Worm (Caenorhabditis elegans): ENCODE data around the gene srx-7.

ce11 chrV:539040-539510 lies 20.9 kb upstream of the srx-7 start, which contains the start of gene nhr-155:
- no peak for TF ChIP-seq klf-2 (GFP tag; conservative IDR thresholded peaks at IDR 0.05)
- TF ChIP-seq flt-1 (GFP tag; IDR thresholded peaks at IDR 0.05), result no peak
- TF ChIP-seq med-1 (GFP tag; optimal IDR thresholded peaks at IDR 0.05; ENCODE audit: insufficient read depth), result no peak
- no peak for TF ChIP-seq T22C8.4 (GFP tag; IDR thresholded peaks at IDR 0.05)
- no peak for TF ChIP-seq ztf-29 (GFP tag; IDR thresholded peaks at IDR 0.05)
